Fruit fly (Drosophila melanogaster) whole organism, prepupa: ENCODE results near the gene Ldsdh1.

ENCODE experiments used
- Blimp-1 ChIP-seq: fragments of 200-800 bp; sonication (Bioruptor generic); optimal IDR thresholded peaks from 3 replicates; lab custom pipeline; 2017; ENCODE audit warnings: missing biosample characterization, missing genetic modification characterization, mild to moderate bottlenecking, moderate library complexity, missing genetic modification reagents
- CG11762 ChIP-seq: fragments of 200-800 bp; sonication (Bioruptor generic); optimal IDR thresholded peaks from 3 replicates; lab custom pipeline; 2016; ENCODE audit warnings: missing biosample characterization, missing genetic modification characterization; ENCODE audit not compliant: insufficient read depth
- CG15336 ChIP-seq: fragments of 200-800 bp; sonication (Bioruptor generic); IDR thresholded peaks from 2 replicates; pipeline ENCODE4 v1.3.6; 2022; ENCODE audit warnings: missing biosample characterization, missing genetic modification characterization
- CG1621 ChIP-seq: fragments of 200-800 bp; sonication (Bioruptor generic); optimal IDR thresholded peaks from 3 replicates; lab custom pipeline; 2018; ENCODE audit warnings: missing biosample characterization, mild to moderate bottlenecking, missing genetic modification characterization
- CG16779 ChIP-seq: fragments of 200-800 bp; sonication (Bioruptor generic); optimal IDR thresholded peaks from 3 replicates; lab custom pipeline; 2017; ENCODE audit warnings: missing biosample characterization, mild to moderate bottlenecking, missing genetic modification characterization
- CG31627 ChIP-seq: fragments of 200-800 bp; sonication (Bioruptor generic); optimal IDR thresholded peaks from 3 replicates; lab custom pipeline; 2016; ENCODE audit warnings: missing biosample characterization, missing genetic modification characterization
- CG32006 ChIP-seq: fragments of 200-800 bp; sonication (Bioruptor generic); optimal IDR thresholded peaks from 3 replicates; lab custom pipeline; 2017; ENCODE audit warnings: missing biosample characterization, mild to moderate bottlenecking, missing genetic modification characterization
- CG34406 ChIP-seq: fragments of 200-800 bp; sonication (Bioruptor generic); optimal IDR thresholded peaks from 3 replicates; lab custom pipeline; 2016; ENCODE audit warnings: missing biosample characterization, missing genetic modification characterization
- CG3919 ChIP-seq: fragments of 200-800 bp; sonication (Bioruptor generic); optimal IDR thresholded peaks from 3 replicates; lab custom pipeline; 2016; ENCODE audit warnings: missing biosample characterization, missing genetic modification characterization
- CG4318 ChIP-seq: fragments of 200-800 bp; sonication (Bioruptor generic); optimal IDR thresholded peaks from 3 replicates; lab custom pipeline; 2017; ENCODE audit warnings: missing biosample characterization, mild to moderate bottlenecking, missing genetic modification characterization
- CG6163 ChIP-seq: fragments of 200-800 bp; sonication (Bioruptor generic); IDR thresholded peaks from 3 replicates; pipeline ENCODE4 v1.3.6; 2022; ENCODE audit warnings: missing biosample characterization, missing genetic modification characterization
- CG6808 ChIP-seq: fragments of 200-800 bp; sonication (Bioruptor generic); optimal IDR thresholded peaks from 3 replicates; lab custom pipeline; 2017; ENCODE audit warnings: missing biosample characterization, missing genetic modification characterization, mild to moderate bottlenecking, moderate library complexity, missing genetic modification reagents
- CG6854 ChIP-seq: fragments of 200-800 bp; sonication (Bioruptor generic); optimal IDR thresholded peaks from 2 replicates; lab custom pipeline; 2017; ENCODE audit warnings: missing biosample characterization, mild to moderate bottlenecking, missing genetic modification characterization
- CG7368 ChIP-seq: fragments of 200-800 bp; sonication (Bioruptor generic); optimal IDR thresholded peaks from 3 replicates; lab custom pipeline; 2016; ENCODE audit warnings: missing biosample characterization, missing genetic modification characterization
- CG8119 ChIP-seq: fragments of 200-800 bp; sonication (Bioruptor generic); IDR thresholded peaks from 3 replicates; pipeline ENCODE4 v1.3.6; 2022; ENCODE audit warnings: missing biosample characterization, missing genetic modification characterization
- CG8319 ChIP-seq: fragments of 200-800 bp; sonication (Bioruptor generic); optimal IDR thresholded peaks from 3 replicates; lab custom pipeline; 2016; ENCODE audit warnings: missing biosample characterization, missing genetic modification characterization
- CG8632 ChIP-seq: fragments of 200-800 bp; sonication (Bioruptor generic); optimal IDR thresholded peaks from 3 replicates; lab custom pipeline; 2016; ENCODE audit warnings: missing biosample characterization, missing genetic modification characterization
- Eip75B ChIP-seq: fragments of 200-800 bp; sonication (Bioruptor generic); optimal IDR thresholded peaks from 3 replicates; lab custom pipeline; 2016; ENCODE audit warnings: missing biosample characterization, missing genetic modification characterization
- Eip78C ChIP-seq: fragments of 200-800 bp; sonication (Bioruptor generic); peaks from one replicate; lab custom pipeline; 2016; ENCODE audit warnings: missing biosample characterization, missing genetic modification characterization
- Eip93F ChIP-seq: fragments of 200-800 bp; sonication (Bioruptor generic); optimal IDR thresholded peaks from 2 replicates; lab custom pipeline; 2016; ENCODE audit warnings: missing biosample characterization, mild to moderate bottlenecking, missing genetic modification characterization
- Ets96B ChIP-seq: fragments of 200-800 bp; optimal IDR thresholded peaks from 2 replicates; lab custom pipeline; 2019; ENCODE audit warnings: missing biosample characterization, mild to moderate bottlenecking, missing genetic modification characterization, moderate library complexity
- Gug ChIP-seq: fragments of 200-800 bp; sonication (Bioruptor generic); IDR thresholded peaks from 2 replicates; pipeline ENCODE4 v1.3.6; 2022; ENCODE audit warnings: missing biosample characterization, missing genetic modification characterization
- Hr39 ChIP-seq: fragments of 200-800 bp; sonication (Bioruptor generic); optimal IDR thresholded peaks from 2 replicates; lab custom pipeline; 2016; ENCODE audit warnings: missing biosample characterization, missing genetic modification characterization
- Hr4 ChIP-seq: fragments of 200-800 bp; sonication (Bioruptor generic); optimal IDR thresholded peaks from 3 replicates; lab custom pipeline; 2016; ENCODE audit warnings: missing biosample characterization, missing genetic modification characterization
- Lpt ChIP-seq: fragments of 200-800 bp; sonication (Bioruptor generic); optimal IDR thresholded peaks from 3 replicates; lab custom pipeline; 2016; ENCODE audit warnings: missing biosample characterization, missing genetic modification characterization
- OdsH ChIP-seq: fragments of 200-800 bp; sonication (Bioruptor generic); optimal IDR thresholded peaks from 3 replicates; lab custom pipeline; 2016; ENCODE audit warnings: missing biosample characterization, missing genetic modification characterization
- Sox102F ChIP-seq: fragments of 200-800 bp; sonication (Bioruptor generic); optimal IDR thresholded peaks from 2 replicates; lab custom pipeline; 2016; ENCODE audit warnings: missing biosample characterization, mild to moderate bottlenecking, missing genetic modification characterization
- Sox14 ChIP-seq: fragments of 200-800 bp; sonication (Bioruptor generic); optimal IDR thresholded peaks from 3 replicates; lab custom pipeline; 2016; ENCODE audit warnings: missing biosample characterization, missing genetic modification characterization
- Sox15 ChIP-seq: fragments of 200-800 bp; sonication (Bioruptor generic); optimal IDR thresholded peaks from 3 replicates; lab custom pipeline; 2016; ENCODE audit warnings: missing biosample characterization, missing genetic modification characterization
- acj6 ChIP-seq: fragments of 200-800 bp; sonication (Bioruptor generic); optimal IDR thresholded peaks from 3 replicates; lab custom pipeline; 2016; ENCODE audit warnings: missing biosample characterization, missing genetic modification characterization
- cyc ChIP-seq: fragments of 200-800 bp; sonication (Bioruptor generic); optimal IDR thresholded peaks from 3 replicates; lab custom pipeline; 2016; ENCODE audit warnings: missing biosample characterization, missing genetic modification characterization
- dsx ChIP-seq: fragments of 200-800 bp; optimal IDR thresholded peaks from 3 replicates; lab custom pipeline; 2019; ENCODE audit warnings: missing biosample characterization, mild to moderate bottlenecking, missing genetic modification characterization, moderate library complexity; ENCODE audit not compliant: poor library complexity, severe bottlenecking
- eg ChIP-seq: fragments of 200-800 bp; sonication (Bioruptor generic); IDR thresholded peaks from 3 replicates; pipeline ENCODE4 v1.3.6; 2022; ENCODE audit warnings: missing biosample characterization, missing genetic modification characterization
- esn ChIP-seq: fragments of 200-800 bp; sonication (Bioruptor generic); optimal IDR thresholded peaks from 2 replicates; lab custom pipeline; 2016; ENCODE audit warnings: missing biosample characterization, mild to moderate bottlenecking, missing genetic modification characterization, moderate library complexity
- fd59A ChIP-seq: fragments of 200-800 bp; sonication (Bioruptor generic); optimal IDR thresholded peaks from 2 replicates; lab custom pipeline; 2017; ENCODE audit warnings: missing biosample characterization, mild to moderate bottlenecking, missing genetic modification characterization, missing genetic modification reagents
- fd85E ChIP-seq: fragments of 200-800 bp; sonication (Bioruptor generic); optimal IDR thresholded peaks from 3 replicates; lab custom pipeline; 2016; ENCODE audit warnings: missing biosample characterization, missing genetic modification characterization
- fkh ChIP-seq: fragments of 200-800 bp; sonication (Bioruptor generic); optimal IDR thresholded peaks from 3 replicates; lab custom pipeline; 2017; ENCODE audit warnings: missing biosample characterization, mild to moderate bottlenecking, missing genetic modification characterization, moderate library complexity
- net ChIP-seq: fragments of 200-800 bp; sonication (Bioruptor generic); optimal IDR thresholded peaks from 3 replicates; lab custom pipeline; 2016; ENCODE audit warnings: missing biosample characterization, missing genetic modification characterization
- salr ChIP-seq, 2 experiments: fragments of 200-800 bp; sonication (Bioruptor generic); optimal IDR thresholded peaks; 3 replicates each; lab custom pipeline; 2016 to 2018; ENCODE audit warnings: missing biosample characterization in 2 of 2, missing genetic modification characterization in 2 of 2, mild to moderate bottlenecking in 1 of 2
- ss ChIP-seq, 2 experiments: fragments of 200-800 bp; sonication (Bioruptor generic); optimal IDR thresholded peaks; 2 replicates in 1 of 2; 3 replicates in 1 of 2; lab custom pipeline; 2017 to 2018; ENCODE audit warnings: mild to moderate bottlenecking in 2 of 2, missing biosample characterization in 2 of 2, missing genetic modification characterization in 2 of 2, moderate library complexity in 1 of 2
- svp ChIP-seq: fragments of 200-800 bp; sonication (Bioruptor generic); peaks from one replicate; lab custom pipeline; 2016; ENCODE audit warnings: missing biosample characterization, missing genetic modification characterization
- topi ChIP-seq: fragments of 200-800 bp; sonication (Bioruptor generic); optimal IDR thresholded peaks from 3 replicates; lab custom pipeline; 2016; ENCODE audit warnings: missing biosample characterization, missing genetic modification characterization
- vri ChIP-seq: fragments of 200-800 bp; sonication (Bioruptor generic); optimal IDR thresholded peaks from 3 replicates; lab custom pipeline; 2016; ENCODE audit warnings: missing biosample characterization, mild to moderate bottlenecking, missing genetic modification characterization

The Ldsdh1 gene

dm6 chrX:8101479-8102198 lies 20.2 kb upstream of the Ldsdh1 start, which contains the start of gene CG2258 (continued):
- TF ChIP-seq CG34406 (GFP tag; lab: Kevin White, UChicago) (peak; percentile 80), CG8119 (GFP tag; lab: Robert Waterston, UW) (peak; percentile 97), CG15336 (GFP tag; lab: Robert Waterston, UW) (peak; percentile 97), Sox102F (peak; percentile 75), net (GFP tag; lab: Kevin White, UChicago) (peak; percentile 93), CG16779 (tag; lab: Kevin White, UChicago) (peak; percentile 57), Eip75B (peak; percentile 60), fd59A (peak; percentile 85), fkh (GFP tag; lab: Kevin White, UChicago) (peak; percentile 89), Blimp-1 (GFP tag; lab: Kevin White, UChicago) (peak; percentile 24), CG8632 (GFP tag; lab: Kevin White, UChicago) (peak; percentile 80), acj6 (GFP tag; lab: Kevin White, UChicago) (peak; percentile 92), CG6163 (GFP tag; lab: Robert Waterston, UW) (peak; percentile 95), salr (GFP tag; optimal IDR thresholded peaks at IDR 0.05; lab: Kevin White, UChicago) (peak; percentile 82 to 88), Sox15 (GFP tag; lab: Kevin White, UChicago) (peak; percentile 74), esn (GFP tag; lab: Kevin White, UChicago) (peak; percentile 80), Lpt (GFP tag; lab: Kevin White, UChicago) (peak; percentile 90), CG3919 (GFP tag; lab: Kevin White, UChicago) (peak; percentile 92), dsx (GFP tag; lab: Kevin White, UChicago) (peak; percentile 92), Eip93F (GFP tag; lab: Kevin White, UChicago) (no peak), CG6854 (GFP tag; lab: Kevin White, UChicago) (no peak), CG7368 (peak; percentile 75), Gug (GFP tag; lab: Robert Waterston, UW) (peak; percentile 95), CG4318 (GFP tag; lab: Kevin White, UChicago) (peak; percentile 84), Eip78C (GFP tag; lab: Kevin White, UChicago) (peak; percentile 97), CG6808 (peak; percentile 88), fd85E (GFP tag; lab: Kevin White, UChicago) (peak; percentile 54), OdsH (GFP tag; lab: Kevin White, UChicago) (peak; percentile 94), vri (GFP tag; lab: Kevin White, UChicago) (peak; percentile 61), eg (GFP tag; lab: Robert Waterston, UW) (peak; percentile 98), ss (GFP tag; optimal IDR thresholded peaks at IDR 0.05; lab: Kevin White, UChicago) (peak; percentile 86 to 93), CG1621 (tag; lab: Kevin White, UChicago) (peak; percentile 89), CG31627 (GFP tag; lab: Kevin White, UChicago) (peak; percentile 78), CG32006 (peak; percentile 94), topi (GFP tag; lab: Kevin White, UChicago) (peak; percentile 83), Hr39 (GFP tag; lab: Kevin White, UChicago) (peak; percentile 75), cyc (peak; percentile 75), CG8319 (GFP tag; lab: Kevin White, UChicago) (peak; percentile 64), Hr4 (peak; percentile 85), CG11762 (peak; percentile 72)

dm6 chrX:8100826-8101079 lies 19.3 kb upstream of the Ldsdh1 start:
- no peak for TF ChIP-seq Eip75B
- TF ChIP-seq CG31627 (GFP tag; lab: Kevin White, UChicago) = no peak
- no peak for TF ChIP-seq Blimp-1 (GFP tag; lab: Kevin White, UChicago)
- no peak for TF ChIP-seq fd59A
- TF ChIP-seq CG7368 = no peak
- TF ChIP-seq Eip93F (GFP tag; lab: Kevin White, UChicago) = no peak
- no peak for TF ChIP-seq Sox14 (GFP tag; lab: Kevin White, UChicago)
- TF ChIP-seq acj6 (GFP tag; lab: Kevin White, UChicago) = no peak
- TF ChIP-seq Sox102F = no peak
- no peak for TF ChIP-seq Sox15 (GFP tag; lab: Kevin White, UChicago)
- TF ChIP-seq CG6163 (GFP tag; lab: Robert Waterston, UW) = no peak
- no peak for TF ChIP-seq Ets96B (tag; lab: Kevin White, UChicago)
- no peak for TF ChIP-seq svp (GFP tag; lab: Kevin White, UChicago)
- TF ChIP-seq topi (GFP tag; lab: Kevin White, UChicago) = no peak
- no peak for TF ChIP-seq CG32006
